Worm (Caenorhabditis elegans): ENCODE data around the gene nphp-2.

nphp-2 gene

ce11 chrV:1871768-1872296 lies 23.8 kb upstream of the nphp-2 start, which contains the start of the genes T10B5.4 and cct-7 (continued):
- TF ChIP-seq sma-9 (GFP tag; optimal IDR thresholded peaks at IDR 0.05) (peak; percentile 70), sma-9 (tag; optimal IDR thresholded peaks at IDR 0.05) (no peak), elt-1 (tag; optimal IDR thresholded peaks at IDR 0.05) (no peak), sem-4 (tag; optimal IDR thresholded peaks at IDR 0.05) (peak; percentile 71), nhr-10 (tag; optimal IDR thresholded peaks at IDR 0.05) (no peak), nhr-237 (tag; optimal IDR thresholded peaks at IDR 0.05) (no peak), nhr-77 (tag; optimal IDR thresholded peaks at IDR 0.05) (no peak), nhr-12 (tag; optimal IDR thresholded peaks at IDR 0.05) (no peak), alr-1 (tag; optimal IDR thresholded peaks at IDR 0.05) (no peak), nhr-6 (tag; optimal IDR thresholded peaks at IDR 0.05) (peak; percentile 51), nhr-23 (tag; optimal IDR thresholded peaks at IDR 0.05) (no peak), nhr-129 (tag; optimal IDR thresholded peaks at IDR 0.05) (peak; percentile 93), gmeb-1 (tag; optimal IDR thresholded peaks at IDR 0.05) (peak; percentile 67), lin-39 (tag; optimal IDR thresholded peaks at IDR 0.05) (no peak), lin-11 (tag; optimal IDR thresholded peaks at IDR 0.05) (peak; percentile 84), nhr-11 (tag; optimal IDR thresholded peaks at IDR 0.05) (no peak)

DNA sequence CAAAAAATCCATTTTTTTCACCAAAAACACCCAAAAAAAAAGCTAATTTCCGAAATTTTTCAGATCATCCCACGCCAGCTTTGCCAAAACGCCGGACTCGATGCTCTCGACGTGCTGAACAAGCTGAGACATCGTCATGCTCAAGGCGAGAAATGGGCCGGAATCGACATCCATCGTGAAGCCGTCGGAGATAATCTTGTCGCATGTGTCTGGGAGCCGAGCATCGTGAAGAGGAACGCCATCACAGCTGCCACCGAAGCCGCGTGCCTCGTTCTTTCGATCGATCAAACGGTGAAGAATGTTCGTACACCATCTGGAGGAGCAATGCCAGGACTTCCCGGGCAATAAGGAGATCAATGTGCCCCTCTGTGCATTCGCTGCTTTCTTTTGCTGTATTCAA lies 20.8 kb upstream of the nphp-2 start:
- TF ChIP-seq Y55F3AM.14 (GFP tag; optimal IDR thresholded peaks at IDR 0.05), result no peak
- no peak for TF ChIP-seq skn-1 (tag; optimal IDR thresholded peaks at IDR 0.05)

ce11 chrV:1875497-1875988 lies 20.0 kb upstream of the nphp-2 start:
- TF ChIP-seq unc-62 (GFP tag; optimal IDR thresholded peaks at IDR 0.05), result no peak
- peak; percentile 39 for TF ChIP-seq sma-9 (GFP tag; optimal IDR thresholded peaks at IDR 0.05)
- TF ChIP-seq sma-9 (tag; optimal IDR thresholded peaks at IDR 0.05), result no peak
- TF ChIP-seq gmeb-1 (tag; optimal IDR thresholded peaks at IDR 0.05), result no peak
- peak in 1 of 2 experiments; percentile 10 for TF ChIP-seq lsy-2 (tag; optimal IDR thresholded peaks at IDR 0.05)
- peak; percentile 4 for TF ChIP-seq nhr-25 (tag; optimal IDR thresholded peaks at IDR 0.05)
- TF ChIP-seq sma-3 (GFP tag; optimal IDR thresholded peaks at IDR 0.05), result peak; percentile 18
- no peak for TF ChIP-seq nhr-77 (tag; optimal IDR thresholded peaks at IDR 0.05)
- no peak for TF ChIP-seq lin-11 (tag; optimal IDR thresholded peaks at IDR 0.05)
- no peak for TF ChIP-seq nhr-6 (tag; optimal IDR thresholded peaks at IDR 0.05)
- TF ChIP-seq R02D3.7 (tag; optimal IDR thresholded peaks at IDR 0.05), result no peak
- TF ChIP-seq lin-39 (tag; optimal IDR thresholded peaks at IDR 0.05), result no peak
- TF ChIP-seq F13H6.1 (tag; optimal IDR thresholded peaks at IDR 0.05), result no peak
- peak; percentile 27 for TF ChIP-seq Y55F3AM.14 (GFP tag; optimal IDR thresholded peaks at IDR 0.05)
- TF ChIP-seq blmp-1 (tag; optimal IDR thresholded peaks at IDR 0.05; ENCODE audit: insufficient read depth), result no peak
- peak; percentile 88; the same call in 1 of the 2 replicates for TF ChIP-seq ztf-1 (GFP tag; conservative IDR thresholded peaks at IDR 0.05)
- no peak for TF ChIP-seq egl-27 (tag; optimal IDR thresholded peaks at IDR 0.05)
- no peak for TF ChIP-seq ceh-82 (tag; optimal IDR thresholded peaks at IDR 0.05)
- TF ChIP-seq alr-1 (tag; optimal IDR thresholded peaks at IDR 0.05), result no peak
- no peak for TF ChIP-seq aly-2 (tag; optimal IDR thresholded peaks at IDR 0.05)
- no peak for TF ChIP-seq nhr-129 (tag; optimal IDR thresholded peaks at IDR 0.05)
- TF ChIP-seq unc-55 (GFP tag; optimal IDR thresholded peaks at IDR 0.05), result no peak
- no peak for TF ChIP-seq nhr-23 (tag; optimal IDR thresholded peaks at IDR 0.05)
- no peak for TF ChIP-seq nhr-237 (tag; optimal IDR thresholded peaks at IDR 0.05)
- no peak for TF ChIP-seq fos-1 (tag; optimal IDR thresholded peaks at IDR 0.05)
- no peak for TF ChIP-seq mab-5 (tag; optimal IDR thresholded peaks at IDR 0.05)
- peak; percentile 67 for TF ChIP-seq ama-1 (optimal IDR thresholded peaks at IDR 0.05)
- no peak for TF ChIP-seq dmd-4 (tag; optimal IDR thresholded peaks at IDR 0.05)
- no peak for TF ChIP-seq zag-1 (tag; optimal IDR thresholded peaks at IDR 0.05)

ce11 chrV:1878030-1878429 lies 17.6 kb upstream of the nphp-2 start:
- TF ChIP-seq Y55F3AM.14 (GFP tag; optimal IDR thresholded peaks at IDR 0.05) (no peak), zag-1 (tag; optimal IDR thresholded peaks at IDR 0.05) (no peak), mab-5 (tag; optimal IDR thresholded peaks at IDR 0.05) (no peak), snpc-4 (tag; optimal IDR thresholded peaks at IDR 0.05) (no peak), F13H6.1 (tag; optimal IDR thresholded peaks at IDR 0.05) (no peak)

Data from whole organism, L2 larva.